Fruit fly (Drosophila melanogaster): ENCODE data around the gene phu.
A peak's percentile ranks its signal among the peaks of the same experiment; 100 is the strongest.

DNA sequence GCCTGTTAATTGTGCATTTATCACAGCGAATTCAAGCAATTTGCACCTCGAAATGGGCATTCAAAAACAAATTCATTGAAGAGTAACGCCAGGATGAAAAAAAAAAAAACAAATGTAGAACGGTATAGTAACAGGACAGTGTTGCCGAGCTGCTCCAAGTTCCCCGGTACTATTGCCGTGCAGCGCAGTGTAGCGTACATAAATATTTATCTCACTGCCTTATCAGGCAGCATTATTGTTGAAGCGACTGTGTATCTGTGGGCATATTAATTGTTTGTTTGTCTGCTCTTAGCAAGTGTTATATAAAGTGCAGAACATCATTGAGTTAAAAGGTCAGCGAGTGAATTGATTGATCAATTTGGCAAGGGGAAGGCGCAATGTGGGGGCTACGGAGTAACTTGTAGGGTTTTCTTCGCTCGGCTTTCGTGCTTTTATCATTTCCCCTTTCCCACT lies 21.8 kb downstream of the phu start:
- no peak for TF ChIP-seq CG11617 (GFP tag; optimal IDR thresholded peaks at IDR 0.05)
- no peak for TF ChIP-seq Crg-1 (GFP tag; optimal IDR thresholded peaks at IDR 0.05)
- no peak for TF ChIP-seq CG5204 (GFP tag; optimal IDR thresholded peaks at IDR 0.05)
- no peak for TF ChIP-seq Hr96 (GFP tag; optimal IDR thresholded peaks at IDR 0.05)
- no peak for TF ChIP-seq cnc (optimal IDR thresholded peaks at IDR 0.05)
- peak; percentile 12 for TF ChIP-seq ovo (GFP tag; optimal IDR thresholded peaks at IDR 0.05)
- no peak for TF ChIP-seq CG7101 (tag; optimal IDR thresholded peaks at IDR 0.05)
- TF ChIP-seq Mnt (GFP tag; optimal IDR thresholded peaks at IDR 0.05): no peak
- no peak for TF ChIP-seq tj (GFP tag; optimal IDR thresholded peaks at IDR 0.05)
- TF ChIP-seq toe (GFP tag; optimal IDR thresholded peaks at IDR 0.05): no peak
